Fruit fly (Drosophila melanogaster) whole organism: ENCODE results near the gene Spn77Bc.
A peak's percentile ranks its signal among the peaks of the same experiment; 100 is the strongest.

Source experiments
- CG8478 ChIP-seq: fragments of >200 bp; optimal IDR thresholded peaks from 2 replicates; lab custom pipeline; 2018; ENCODE audit warnings: inconsistent platforms
- Dll ChIP-seq: fragments of >200 bp; optimal IDR thresholded peaks from 2 replicates; lab custom pipeline; 2017
- EcR ChIP-seq, 2 experiments: fragments of >200 bp; optimal IDR thresholded peaks; 2 replicates each; lab custom pipeline; 2017; ENCODE audit warnings: missing biosample characterization in 2 of 2, missing genetic modification characterization in 2 of 2, missing genetic modification reagents in 2 of 2
- pan ChIP-seq: fragments of >200 bp; optimal IDR thresholded peaks from 2 replicates; lab custom pipeline; 2017
- psq ChIP-seq: fragments of >200 bp; optimal IDR thresholded peaks from 2 replicates; lab custom pipeline; 2017
- usp ChIP-seq: fragments of >200 bp; optimal IDR thresholded peaks from 2 replicates; lab custom pipeline; 2017; ENCODE audit warnings: missing biosample characterization, missing genetic modification characterization, mixed read lengths

The Spn77Bc gene

dm6 chr3L:20317751-20318150 lies 24.7 kb upstream of the Spn77Bc start:
- TF ChIP-seq pan (lab: Kevin White, UChicago) (no peak), psq (lab: Kevin White, UChicago) (no peak), usp (GFP tag; lab: Kevin White, UChicago) (no peak), Dll (lab: Kevin White, UChicago) (no peak), CG8478 (lab: Kevin White, UChicago) (no peak), EcR (GFP tag; optimal IDR thresholded peaks at IDR 0.05; lab: Kevin White, UChicago) (no peak)

dm6 chr3L:20320044-20320443 lies 22.4 kb upstream of the Spn77Bc start:
- TF ChIP-seq psq (lab: Kevin White, UChicago) (no peak), Dll (lab: Kevin White, UChicago) (no peak), pan (lab: Kevin White, UChicago) (no peak), CG8478 (lab: Kevin White, UChicago) (no peak), usp (GFP tag; lab: Kevin White, UChicago) (no peak), EcR (GFP tag; optimal IDR thresholded peaks at IDR 0.05; lab: Kevin White, UChicago) (no peak)

DNA sequence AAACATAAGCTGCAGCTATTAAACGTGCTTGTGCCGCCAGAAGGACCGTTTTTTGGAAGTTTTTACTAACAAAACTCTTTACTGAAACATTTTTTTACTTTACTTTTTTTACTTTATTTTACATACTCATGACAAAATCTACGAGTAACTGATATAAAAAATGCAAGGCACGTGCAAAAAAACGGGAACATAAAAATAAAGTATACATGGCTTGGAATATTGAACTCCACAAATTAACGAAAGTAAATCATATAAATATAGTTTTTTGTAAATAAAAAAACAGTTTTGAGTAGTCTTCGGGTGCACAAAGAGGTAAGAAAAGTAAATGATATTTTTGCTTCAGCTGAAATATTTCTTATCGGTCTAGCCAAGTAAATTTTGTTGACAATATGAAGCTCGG lies 21.8 kb upstream of the Spn77Bc start, which contains the start of gene Spn77Bb:
Gene Spn77Bb (plus strand): TSS at position 301 of the 400 bp plus-strand sequence.
- TF ChIP-seq EcR (GFP tag; optimal IDR thresholded peaks at IDR 0.05; lab: Kevin White, UChicago): no peak
- TF ChIP-seq psq (lab: Kevin White, UChicago): no peak
- no peak for TF ChIP-seq pan (lab: Kevin White, UChicago)
- no peak for TF ChIP-seq Dll (lab: Kevin White, UChicago)
- no peak for TF ChIP-seq usp (GFP tag; lab: Kevin White, UChicago)
- no peak for TF ChIP-seq CG8478 (lab: Kevin White, UChicago)

DNA sequence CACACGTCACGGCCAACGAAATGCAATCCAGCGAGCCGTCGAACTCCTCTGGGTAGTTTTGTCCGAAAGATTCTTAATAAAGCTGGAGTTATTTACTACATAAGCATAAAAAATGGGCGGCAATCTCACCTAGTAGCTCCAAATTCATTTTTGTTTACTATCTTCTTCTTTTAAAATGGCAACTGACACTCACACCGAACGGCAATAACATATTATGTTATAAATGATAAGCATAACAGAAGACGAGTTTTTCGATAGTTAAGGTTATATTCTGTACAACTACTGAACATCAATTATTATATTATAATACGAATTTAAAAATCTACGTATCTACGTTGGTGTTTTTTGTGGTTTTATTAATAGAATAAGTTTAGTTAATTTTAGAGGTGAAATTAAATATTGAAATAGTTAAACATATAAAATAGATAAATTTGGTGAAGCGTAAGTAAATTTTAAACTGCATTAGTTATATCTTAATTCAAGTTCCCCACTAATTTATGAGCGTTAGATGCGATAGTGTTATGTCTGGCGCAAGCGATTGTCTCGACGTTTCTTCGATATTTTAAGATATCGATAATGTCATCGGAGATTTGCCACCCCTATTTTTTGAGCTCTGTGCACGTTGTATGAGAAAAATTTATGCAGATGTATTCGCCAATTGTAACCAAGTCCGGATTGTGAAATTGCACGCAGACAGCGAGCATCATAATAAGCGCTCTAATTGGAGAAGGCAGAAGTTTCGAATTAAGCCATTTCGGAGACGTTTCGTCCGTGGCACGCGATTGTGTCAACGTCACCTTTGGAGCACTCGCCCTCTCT lies 5.5 kb downstream of the Spn77Bc start, which contains the start of the genes Rbbp5 and eRF1:
Gene Rbbp5 (minus strand): TSS at position 181 of the 819 bp plus-strand sequence.
Gene eRF1 (plus strand): TSS at position 594 of the 819 bp plus-strand sequence.
- TF ChIP-seq usp (GFP tag; lab: Kevin White, UChicago): no peak
- no peak for TF ChIP-seq Dll (lab: Kevin White, UChicago)
- TF ChIP-seq CG8478 (lab: Kevin White, UChicago): no peak
- no peak for TF ChIP-seq EcR (GFP tag; optimal IDR thresholded peaks at IDR 0.05; lab: Kevin White, UChicago)
- TF ChIP-seq psq (lab: Kevin White, UChicago): no peak
- no peak for TF ChIP-seq pan (lab: Kevin White, UChicago)

DNA sequence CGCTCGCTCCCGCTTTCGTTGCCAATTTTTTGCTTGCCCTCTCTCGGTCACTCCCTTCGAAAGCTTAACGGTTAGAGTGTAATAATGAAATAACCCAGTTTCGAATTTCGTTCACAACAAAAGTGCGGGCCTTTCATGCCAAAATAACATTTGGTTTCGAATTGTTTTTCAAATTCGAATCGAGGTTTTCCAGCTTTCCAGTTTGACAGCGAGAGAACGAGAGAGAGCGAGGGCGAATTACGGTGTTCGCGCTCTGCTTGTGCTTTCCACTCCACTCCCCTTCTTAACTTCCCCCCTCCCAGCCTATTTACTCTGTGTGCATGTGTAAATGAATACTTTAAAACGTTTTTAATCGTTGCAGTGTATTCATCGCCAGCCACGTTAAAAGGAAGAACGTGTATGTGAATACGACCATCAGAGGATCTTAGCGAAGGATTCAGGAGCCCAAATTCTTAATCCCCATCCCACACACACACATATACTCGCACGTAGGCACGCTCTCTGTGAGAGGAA lies 6.2 kb downstream of the Spn77Bc start:
- TF ChIP-seq CG8478 (lab: Kevin White, UChicago) (no peak), EcR (GFP tag; optimal IDR thresholded peaks at IDR 0.05; lab: Kevin White, UChicago) (peak in 1 of 2 experiments; percentile 10)

DNA sequence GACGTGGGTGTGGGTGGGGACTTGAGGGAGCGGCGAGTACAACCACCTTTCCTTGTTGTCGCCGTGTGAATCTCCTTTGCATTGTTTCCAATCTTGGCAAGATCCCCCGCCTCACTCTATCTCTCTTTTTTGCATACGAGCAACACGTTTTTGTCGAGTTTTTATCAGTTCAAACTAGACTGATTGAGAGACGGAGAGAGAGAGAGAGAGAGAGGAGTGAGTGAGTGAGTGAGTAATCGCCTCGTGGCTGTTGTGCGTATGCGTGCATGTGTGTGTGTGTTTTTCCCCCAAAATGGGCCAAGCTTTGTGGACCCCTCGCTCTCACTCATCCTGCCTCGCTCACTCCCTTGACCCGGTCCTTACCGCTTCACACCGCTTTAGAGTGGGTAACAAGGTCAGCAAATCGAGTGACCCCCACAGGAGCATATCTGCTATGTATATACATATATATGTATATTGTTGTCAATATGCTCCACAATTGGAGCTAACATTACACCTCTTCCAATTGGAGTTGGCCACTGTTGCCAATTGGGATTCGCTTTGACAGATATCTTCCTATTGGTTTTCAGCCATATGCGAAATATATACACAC lies 7.0 kb downstream of the Spn77Bc start:
- TF ChIP-seq EcR (GFP tag; optimal IDR thresholded peaks at IDR 0.05; lab: Kevin White, UChicago) (peak in 1 of 2 experiments; percentile 85), pan (lab: Kevin White, UChicago) (no peak)

DNA sequence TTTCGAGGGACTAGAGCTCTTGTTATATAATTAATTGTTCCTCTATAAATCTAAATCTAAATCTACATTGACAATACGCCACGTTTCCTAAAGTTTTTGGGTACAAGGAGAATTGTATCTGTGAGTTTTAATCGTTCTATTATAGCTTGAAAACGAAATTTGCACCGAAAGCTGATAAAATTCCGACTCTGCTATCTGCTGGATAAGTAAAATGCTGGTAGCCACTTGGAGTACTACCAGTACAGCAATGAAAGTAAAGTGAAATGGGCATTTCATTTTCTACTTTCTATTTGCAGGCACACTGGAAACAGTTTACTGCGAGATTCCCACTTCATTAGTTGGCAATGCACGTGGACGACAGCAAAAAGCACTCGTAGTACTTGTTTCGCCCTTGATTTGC lies 10.7 kb downstream of the Spn77Bc start, which contains the start of gene CG5618:
Gene CG5618 (plus strand): TSS at position 301 of the 400 bp plus-strand sequence.
- no peak for TF ChIP-seq CG8478 (lab: Kevin White, UChicago)
- no peak for TF ChIP-seq psq (lab: Kevin White, UChicago)
- no peak for TF ChIP-seq usp (GFP tag; lab: Kevin White, UChicago)
- no peak for TF ChIP-seq pan (lab: Kevin White, UChicago)
- no peak for TF ChIP-seq Dll (lab: Kevin White, UChicago)
- TF ChIP-seq EcR (GFP tag; optimal IDR thresholded peaks at IDR 0.05; lab: Kevin White, UChicago): no peak

- TF ChIP-seq usp (GFP tag; lab: Kevin White, UChicago) (no peak), Dll (lab: Kevin White, UChicago) (no peak), CG8478 (lab: Kevin White, UChicago) (no peak)
Measured at dm6 chr3L:20353726-20354332, 11.4 kb downstream of the Spn77Bc start.

dm6 chr3L:20354363-20354762 lies 11.9 kb downstream of the Spn77Bc start:
- no peak for TF ChIP-seq EcR (GFP tag; optimal IDR thresholded peaks at IDR 0.05; lab: Kevin White, UChicago)
- no peak for TF ChIP-seq pan (lab: Kevin White, UChicago)
- no peak for TF ChIP-seq Dll (lab: Kevin White, UChicago)
- no peak for TF ChIP-seq usp (GFP tag; lab: Kevin White, UChicago)
- no peak for TF ChIP-seq psq (lab: Kevin White, UChicago)
- TF ChIP-seq CG8478 (lab: Kevin White, UChicago): no peak

- TF ChIP-seq EcR (GFP tag; optimal IDR thresholded peaks at IDR 0.05; lab: Kevin White, UChicago): no peak
- no peak for TF ChIP-seq usp (GFP tag; lab: Kevin White, UChicago)
Measured at dm6 chr3L:20354872-20355271, 12.4 kb downstream of the Spn77Bc start.

DNA sequence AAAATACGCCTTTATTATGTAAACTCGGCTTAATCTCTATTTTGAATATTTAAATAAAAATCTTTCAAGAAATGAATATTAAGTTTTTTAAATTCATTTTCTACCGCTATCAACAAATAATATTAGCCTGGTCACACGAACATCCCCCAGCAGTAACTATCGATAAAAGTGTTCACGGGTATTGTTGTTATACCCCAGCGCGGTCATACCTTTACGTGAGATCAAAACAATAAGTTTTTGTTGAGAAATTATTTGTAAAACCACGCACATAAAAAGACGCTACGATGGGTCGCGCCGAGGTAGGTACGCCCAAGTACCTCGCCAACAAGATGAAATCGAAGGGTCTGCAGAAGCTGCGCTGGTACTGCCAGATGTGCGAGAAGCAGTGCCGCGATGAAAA lies 14.2 kb downstream of the Spn77Bc start, which contains the start of gene kin17:
Gene kin17 (plus strand): TSS at position 195 of the 400 bp plus-strand sequence.
- no peak for TF ChIP-seq Dll (lab: Kevin White, UChicago)
- TF ChIP-seq CG8478 (lab: Kevin White, UChicago): no peak
- no peak for TF ChIP-seq EcR (GFP tag; optimal IDR thresholded peaks at IDR 0.05; lab: Kevin White, UChicago)
- no peak for TF ChIP-seq psq (lab: Kevin White, UChicago)
